Fruit fly (Drosophila melanogaster): ENCODE results near the gene amx.

The amx gene

DNA sequence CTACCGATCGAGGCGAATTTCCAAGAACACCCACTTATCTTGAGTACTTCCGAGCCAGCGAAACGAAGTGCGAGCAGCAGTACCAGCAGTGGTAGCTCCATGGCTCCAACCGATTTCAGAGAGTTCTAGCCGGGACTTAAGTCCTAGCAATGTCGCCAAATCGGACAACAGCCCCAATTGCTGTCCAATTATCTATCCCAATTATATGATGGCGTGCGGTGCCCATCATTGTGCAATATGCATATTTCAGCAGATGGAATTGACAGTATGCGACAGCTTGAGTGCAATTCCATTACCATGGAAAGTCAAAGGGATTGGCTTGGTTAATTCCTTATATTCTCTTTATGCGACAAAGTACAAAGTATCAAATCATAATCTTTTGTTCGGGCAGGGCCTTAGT lies 10.7 kb downstream of the amx start, which contains the start of gene Ir8a:
TSS of gene Ir8a (minus strand) at position 101 of the 400 bp plus-strand sequence.
- no peak for TF ChIP-seq CG8478 (optimal IDR thresholded peaks at IDR 0.05)
- no peak for TF ChIP-seq NC2β (GFP tag; optimal IDR thresholded peaks at IDR 0.05)
- no peak for TF ChIP-seq Ssrp (tag; optimal IDR thresholded peaks at IDR 0.05)
- TF ChIP-seq CG6765 (GFP tag; optimal IDR thresholded peaks at IDR 0.05) = no peak
- TF ChIP-seq dan (GFP tag; IDR thresholded peaks at IDR 0.05) = no peak
- TF ChIP-seq ato (GFP tag; IDR thresholded peaks at IDR 0.05; ENCODE audit: partially characterized antibody) = no peak

DNA sequence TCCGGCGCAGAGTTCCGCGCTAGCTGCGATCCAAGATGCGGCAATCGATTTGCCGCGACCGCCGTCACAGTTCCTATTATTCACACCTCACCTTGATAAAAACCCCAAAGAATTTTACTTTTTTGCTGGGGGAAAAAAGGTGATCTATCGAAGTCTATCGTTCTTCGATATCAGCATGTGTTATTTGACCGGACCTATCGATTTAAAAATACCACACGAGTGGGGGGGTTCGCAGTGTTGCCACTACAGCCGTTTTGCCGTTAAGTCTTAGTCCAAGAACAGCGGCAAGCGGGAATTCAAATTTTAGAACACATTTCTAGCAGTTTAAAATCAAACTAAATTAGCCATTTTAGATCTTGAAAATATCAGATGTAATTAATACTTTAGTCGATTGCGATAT lies 14.9 kb downstream of the amx start, which contains the start of gene CG12121:
TSS of gene CG12121 (minus strand) at position 180 of the 400 bp plus-strand sequence.
- no peak for TF ChIP-seq CG2120 (GFP tag; optimal IDR thresholded peaks at IDR 0.05)
- TF ChIP-seq dati (GFP tag; IDR thresholded peaks at IDR 0.05) = no peak
- no peak for TF ChIP-seq Dbx (GFP tag; IDR thresholded peaks at IDR 0.05)
- no peak for TF ChIP-seq Optix (GFP tag; IDR thresholded peaks at IDR 0.05)
- TF ChIP-seq ase (GFP tag; IDR thresholded peaks at IDR 0.05) = no peak
- TF ChIP-seq CG31441 (GFP tag; IDR thresholded peaks at IDR 0.05) = no peak
- no peak for TF ChIP-seq CG12391 (tag; optimal IDR thresholded peaks at IDR 0.05)
- TF ChIP-seq croc (GFP tag; conservative IDR thresholded peaks at IDR 0.05) = no peak
- no peak for TF ChIP-seq gt (GFP tag; IDR thresholded peaks at IDR 0.05)
- TF ChIP-seq CG34224 (GFP tag; IDR thresholded peaks at IDR 0.05; ENCODE audit: partially characterized antibody) = peak; percentile 71; the same call in 2 of the 3 replicates
- TF ChIP-seq tx (GFP tag; optimal IDR thresholded peaks at IDR 0.05) = no peak
- TF ChIP-seq CG11456 (GFP tag; IDR thresholded peaks at IDR 0.05) = no peak
- peak; percentile 71; the same call in 2 of the 4 replicates for TF ChIP-seq Dll (GFP tag; IDR thresholded peaks at IDR 0.05; ENCODE audit: partially characterized antibody)
- no peak for TF ChIP-seq CG6854 (GFP tag; optimal IDR thresholded peaks at IDR 0.05)
- no peak for TF ChIP-seq CG17328 (GFP tag; IDR thresholded peaks at IDR 0.05)
- no peak for TF ChIP-seq NfI (GFP tag; optimal IDR thresholded peaks at IDR 0.05)
- no peak for TF ChIP-seq Hmx (GFP tag; optimal IDR thresholded peaks at IDR 0.05)
- no peak for TF ChIP-seq exex (tag; optimal IDR thresholded peaks at IDR 0.05)
- no peak for TF ChIP-seq ash1 (GFP tag; optimal IDR thresholded peaks at IDR 0.05)
- no peak for TF ChIP-seq zen (tag; optimal IDR thresholded peaks at IDR 0.05)
- TF ChIP-seq row (GFP tag; IDR thresholded peaks at IDR 0.05) = 0 out of 3 replicates have a peak, but pooled peaks have one; percentile 21
- TF ChIP-seq CG30403 (GFP tag; optimal IDR thresholded peaks at IDR 0.05) = no peak
- TF ChIP-seq Myb (GFP tag; optimal IDR thresholded peaks at IDR 0.05) = peak; percentile 94
- no peak for TF ChIP-seq unpg (GFP tag; optimal IDR thresholded peaks at IDR 0.05)
- no peak for TF ChIP-seq Oaz (GFP tag; IDR thresholded peaks at IDR 0.05)
- TF ChIP-seq eyg (GFP tag; optimal IDR thresholded peaks at IDR 0.05) = no peak
- no peak for TF ChIP-seq CG11398 (GFP tag; optimal IDR thresholded peaks at IDR 0.05)
- no peak for TF ChIP-seq Deaf1 (tag; optimal IDR thresholded peaks at IDR 0.05)
- TF ChIP-seq CG17361 (GFP tag; IDR thresholded peaks at IDR 0.05) = no peak
- TF ChIP-seq MTF-1 (GFP tag; optimal IDR thresholded peaks at IDR 0.05; ENCODE audit: borderline replicate concordance) = no peak
- no peak for TF ChIP-seq kay (GFP tag; optimal IDR thresholded peaks at IDR 0.05)
- no peak for TF ChIP-seq CG15073 (GFP tag; optimal IDR thresholded peaks at IDR 0.05)
- TF ChIP-seq Sin3A (optimal IDR thresholded peaks at IDR 0.05) = no peak
- TF ChIP-seq CG13296 (GFP tag; optimal IDR thresholded peaks at IDR 0.05) = no peak
- no peak for TF ChIP-seq CG10147 (GFP tag; optimal IDR thresholded peaks at IDR 0.05)
- TF ChIP-seq CG30431 (GFP tag; optimal IDR thresholded peaks at IDR 0.05) = no peak
- peak; percentile 57; the same call in 1 of the 3 replicates for TF ChIP-seq mld (GFP tag; IDR thresholded peaks at IDR 0.05; ENCODE audit: partially characterized antibody)
- TF ChIP-seq YL-1 (GFP tag; optimal IDR thresholded peaks at IDR 0.05) = peak; percentile 39
- no peak for TF ChIP-seq CG4424 (GFP tag; optimal IDR thresholded peaks at IDR 0.05)
- TF ChIP-seq HmgZ (tag; optimal IDR thresholded peaks at IDR 0.05) = peak; percentile 6
- peak; percentile 34 for TF ChIP-seq CG4617 (GFP tag; optimal IDR thresholded peaks at IDR 0.05; ENCODE audit: borderline replicate concordance)
- peak; percentile 84 for TF ChIP-seq pzg (GFP tag; optimal IDR thresholded peaks at IDR 0.05)
- TF ChIP-seq Spps (tag; optimal IDR thresholded peaks at IDR 0.05) = no peak
- peak; percentile 31 for TF ChIP-seq trem (tag; optimal IDR thresholded peaks at IDR 0.05)
- TF ChIP-seq CG9727 (GFP tag; optimal IDR thresholded peaks at IDR 0.05) = no peak

All from whole organism, embryonic.